Fruit fly (Drosophila melanogaster): ENCODE data around the gene CG9399.

The CG9399 gene

dm6 chr3R:9600558-9600959, 26.5 kb upstream of the CG9399 start (continued):
- peak; percentile 19 for TF ChIP-seq CG14710 (tag; optimal IDR thresholded peaks at IDR 0.05)
- 0 out of 2 replicates have a peak, but pooled peaks have one; percentile 34 for TF ChIP-seq wdn (GFP tag; IDR thresholded peaks at IDR 0.05)
- peak; percentile 29 for TF ChIP-seq CG1603 (tag; optimal IDR thresholded peaks at IDR 0.05)
- peak; percentile 17 for TF ChIP-seq Kr (GFP tag; optimal IDR thresholded peaks at IDR 0.05)
- no peak; the same call in 1 of the 2 replicates for TF ChIP-seq HLH3B (GFP tag; IDR thresholded peaks at IDR 0.05)
- peak; percentile 25 for TF ChIP-seq bcd (GFP tag; optimal IDR thresholded peaks at IDR 0.05)
- TF ChIP-seq row (GFP tag; IDR thresholded peaks at IDR 0.05), result 0 out of 3 replicates have a peak, but pooled peaks have one; percentile 14
- TF ChIP-seq Usf (GFP tag; optimal IDR thresholded peaks at IDR 0.05), result peak; percentile 41
- TF ChIP-seq crp (GFP tag; optimal IDR thresholded peaks at IDR 0.05), result no peak
- peak; percentile 27; the same call in 1 of the 3 replicates for TF ChIP-seq B-H1 (GFP tag; IDR thresholded peaks at IDR 0.05)
- no peak for TF ChIP-seq Poxn (GFP tag; IDR thresholded peaks at IDR 0.05)

- TF ChIP-seq CG6683 (GFP tag; optimal IDR thresholded peaks at IDR 0.05), result no peak
- TF ChIP-seq CG7271 (tag; optimal IDR thresholded peaks at IDR 0.05), result no peak
- TF ChIP-seq stwl (tag; optimal IDR thresholded peaks at IDR 0.05), result no peak
- no peak for TF ChIP-seq CG3726 (GFP tag; IDR thresholded peaks at IDR 0.05)
- TF ChIP-seq chm (GFP tag; IDR thresholded peaks at IDR 0.05), result peak; percentile 49; the same call in 1 of the 2 replicates
- peak; percentile 43 for TF ChIP-seq pum (GFP tag; optimal IDR thresholded peaks at IDR 0.05)
- no peak for TF ChIP-seq Taf1 (GFP tag; IDR thresholded peaks at IDR 0.05)
- TF ChIP-seq CG18262 (tag; optimal IDR thresholded peaks at IDR 0.05), result peak; percentile 64
- TF ChIP-seq Ptx1 (GFP tag; IDR thresholded peaks at IDR 0.05), result peak; percentile 54
- TF ChIP-seq en (GFP tag; optimal IDR thresholded peaks at IDR 0.05), result no peak
- no peak for TF ChIP-seq CG7745 (tag; optimal IDR thresholded peaks at IDR 0.05)
- TF ChIP-seq kah (GFP tag; optimal IDR thresholded peaks at IDR 0.05), result no peak
- TF ChIP-seq CG16813 (GFP tag; IDR thresholded peaks at IDR 0.05; ENCODE audit: partially characterized antibody), result no peak
- TF ChIP-seq CG10543 (GFP tag; optimal IDR thresholded peaks at IDR 0.05), result no peak
- 0 out of 2 replicates have a peak, but pooled peaks have one; percentile 23 for TF ChIP-seq wor (GFP tag; IDR thresholded peaks at IDR 0.05)
- no peak for TF ChIP-seq Fer2 (tag; optimal IDR thresholded peaks at IDR 0.05)
- no peak for TF ChIP-seq stc (GFP tag; IDR thresholded peaks at IDR 0.05)
- TF ChIP-seq eyg (GFP tag; optimal IDR thresholded peaks at IDR 0.05), result no peak
- TF ChIP-seq Sox102F (GFP tag; optimal IDR thresholded peaks at IDR 0.05), result peak; percentile 77
- TF ChIP-seq fd64A (GFP tag; optimal IDR thresholded peaks at IDR 0.05), result peak; percentile 58
- TF ChIP-seq CG1602 (GFP tag; optimal IDR thresholded peaks at IDR 0.05), result peak; percentile 49
- TF ChIP-seq bab2 (GFP tag; optimal IDR thresholded peaks at IDR 0.05), result no peak
- peak; percentile 75 for TF ChIP-seq phol (tag; optimal IDR thresholded peaks at IDR 0.05)
- peak; percentile 51 for TF ChIP-seq CG33557 (GFP tag; optimal IDR thresholded peaks at IDR 0.05)
- no peak for TF ChIP-seq CG9876 (GFP tag; optimal IDR thresholded peaks at IDR 0.05)
- TF ChIP-seq CG13775 (GFP tag; optimal IDR thresholded peaks at IDR 0.05), result peak; percentile 8
- TF ChIP-seq CG4424 (GFP tag; optimal IDR thresholded peaks at IDR 0.05), result peak; percentile 55
- TF ChIP-seq MBD-R2 (GFP tag; IDR thresholded peaks at IDR 0.05), result no peak
- TF ChIP-seq HHEX (GFP tag; optimal IDR thresholded peaks at IDR 0.05), result peak; percentile 5
- peak; percentile 59; the same call in 1 of the 2 replicates for TF ChIP-seq ara (GFP tag; IDR thresholded peaks at IDR 0.05)
- TF ChIP-seq pb (GFP tag; optimal IDR thresholded peaks at IDR 0.05), result no peak
- TF ChIP-seq CG34422 (GFP tag; IDR thresholded peaks at IDR 0.05), result 0 out of 3 replicates have a peak, but pooled peaks have one; percentile 15
- no peak for TF ChIP-seq pita (GFP tag; optimal IDR thresholded peaks at IDR 0.05)
- TF ChIP-seq sens (GFP tag), result peak; percentile 92
- peak; percentile 37 for TF ChIP-seq CG2202 (tag; optimal IDR thresholded peaks at IDR 0.05)
- TF ChIP-seq unc-4 (GFP tag; IDR thresholded peaks at IDR 0.05; ENCODE audit: partially characterized antibody), result no peak
- no peak for TF ChIP-seq pzg (GFP tag; optimal IDR thresholded peaks at IDR 0.05)
- no peak for TF ChIP-seq Bgb (GFP tag; IDR thresholded peaks at IDR 0.05; ENCODE audit: partially characterized antibody)
- TF ChIP-seq CG6689 (GFP tag; IDR thresholded peaks at IDR 0.05), result peak; percentile 24; the same call in 1 of the 2 replicates
These were observed 24.1 kb upstream of the CG9399 start for dm6 chr3R:9598099-9598498.

Data from whole organism, embryonic.